Worm (Caenorhabditis elegans) whole organism, late embryonic: ENCODE data around the gene T27A10.2.

ENCODE experiments used
- C08G9.2 ChIP-seq: sonication (generic microtip); optimal IDR thresholded peaks from 2 replicates; lab custom pipeline; 2016; ENCODE audit warnings: mild to moderate bottlenecking, missing genetic modification characterization, moderate library complexity, missing compliant biosample characterization
- C38D4.7 ChIP-seq: fragments of 200-800 bp; sonication (Bioruptor generic); optimal IDR thresholded peaks from 2 replicates; lab custom pipeline; 2018; ENCODE audit warnings: mild to moderate bottlenecking, missing genetic modification characterization, moderate library complexity, missing compliant biosample characterization
- F13H6.1 ChIP-seq: sonication (generic microtip); optimal IDR thresholded peaks from 2 replicates; lab custom pipeline; 2016; ENCODE audit warnings: missing genetic modification characterization, missing compliant biosample characterization
- T23F11.4 ChIP-seq: fragments of 200-800 bp; sonication (Bioruptor generic); optimal IDR thresholded peaks from 2 replicates; lab custom pipeline; 2018; ENCODE audit warnings: mild to moderate bottlenecking, missing genetic modification characterization, missing compliant biosample characterization
- Y22D7AL.16 ChIP-seq: sonication (generic microtip); optimal IDR thresholded peaks from 2 replicates; lab custom pipeline; 2016; ENCODE audit warnings: missing genetic modification characterization, missing compliant biosample characterization
- ama-1 ChIP-seq: fragments of 150-350 bp; optimal IDR thresholded peaks from 2 replicates; lab custom pipeline; 2014
- ceh-24 ChIP-seq: sonication (generic microtip); optimal IDR thresholded peaks from 2 replicates; lab custom pipeline; 2016; ENCODE audit warnings: mild to moderate bottlenecking, missing genetic modification characterization, missing compliant biosample characterization
- ceh-30 ChIP-seq: fragments of 150-350 bp; optimal IDR thresholded peaks from 2 replicates; lab custom pipeline; 2014; ENCODE audit warnings: missing biosample characterization, missing genetic modification characterization
- ceh-31 ChIP-seq: sonication (generic microtip); optimal IDR thresholded peaks from 2 replicates; lab custom pipeline; 2016; ENCODE audit warnings: missing genetic modification characterization, missing compliant biosample characterization
- ceh-34 ChIP-seq: sonication (generic microtip); optimal IDR thresholded peaks from 2 replicates; lab custom pipeline; 2016; ENCODE audit warnings: mild to moderate bottlenecking, missing genetic modification characterization, missing compliant biosample characterization
- ceh-48 ChIP-seq: sonication (generic microtip); optimal IDR thresholded peaks from 2 replicates; lab custom pipeline; 2016; ENCODE audit warnings: missing genetic modification characterization, inconsistent platforms, missing compliant biosample characterization
- ceh-6 ChIP-seq: fragments of 200-800 bp; sonication (Bioruptor generic); optimal IDR thresholded peaks from 2 replicates; lab custom pipeline; 2018; ENCODE audit warnings: mild to moderate bottlenecking, missing genetic modification characterization, missing compliant biosample characterization
- che-1 ChIP-seq: sonication (generic microtip); optimal IDR thresholded peaks from 2 replicates; lab custom pipeline; 2016; ENCODE audit warnings: mild to moderate bottlenecking, missing genetic modification characterization, missing compliant biosample characterization
- dmd-4 ChIP-seq: sonication (generic microtip); optimal IDR thresholded peaks from 2 replicates; lab custom pipeline; 2016; ENCODE audit warnings: borderline replicate concordance, missing genetic modification characterization, missing compliant biosample characterization
- elt-2 ChIP-seq: sonication (generic microtip); optimal IDR thresholded peaks from 2 replicates; lab custom pipeline; 2016; ENCODE audit warnings: missing genetic modification reagents, missing genetic modification characterization, missing compliant biosample characterization
- elt-4 ChIP-seq: sonication (generic microtip); optimal IDR thresholded peaks from 2 replicates; lab custom pipeline; 2016; ENCODE audit warnings: missing genetic modification characterization, missing compliant biosample characterization
- eyg-1 ChIP-seq: sonication (generic microtip); optimal IDR thresholded peaks from 2 replicates; lab custom pipeline; 2016; ENCODE audit warnings: missing genotype, missing genetic modification characterization, missing compliant biosample characterization
- hlh-13 ChIP-seq: fragments of 200-800 bp; sonication (Bioruptor generic); optimal IDR thresholded peaks from 2 replicates; lab custom pipeline; 2018; ENCODE audit warnings: mild to moderate bottlenecking, missing genetic modification characterization, missing compliant biosample characterization
- hlh-15 ChIP-seq: sonication (generic microtip); optimal IDR thresholded peaks from 2 replicates; lab custom pipeline; 2016; ENCODE audit warnings: missing genetic modification characterization, missing compliant biosample characterization
- hlh-30 ChIP-seq: sonication (generic microtip); optimal IDR thresholded peaks from 2 replicates; lab custom pipeline; 2017; ENCODE audit warnings: antibody characterized with exemption, missing genetic modification characterization, missing compliant biosample characterization; ENCODE audit not compliant: insufficient read depth
- lim-6 ChIP-seq: sonication (generic microtip); optimal IDR thresholded peaks from 2 replicates; lab custom pipeline; 2016; ENCODE audit warnings: missing genetic modification characterization, missing compliant biosample characterization
- lin-11 ChIP-seq: fragments of 200-800 bp; sonication (Bioruptor generic); optimal IDR thresholded peaks from 2 replicates; lab custom pipeline; 2018; ENCODE audit warnings: mild to moderate bottlenecking, missing genetic modification characterization, missing compliant biosample characterization
- mec-3 ChIP-seq: sonication (generic microtip); optimal IDR thresholded peaks from 2 replicates; lab custom pipeline; 2016; ENCODE audit warnings: borderline replicate concordance, missing genetic modification characterization, missing compliant biosample characterization
- nhr-11 ChIP-seq: fragments of 150-350 bp; optimal IDR thresholded peaks from 2 replicates; lab custom pipeline; 2014; ENCODE audit warnings: missing biosample characterization, missing genetic modification characterization
- pag-3 ChIP-seq: sonication (generic microtip); optimal IDR thresholded peaks from 2 replicates; lab custom pipeline; 2016; ENCODE audit warnings: missing compliant biosample characterization, missing genetic modification characterization, borderline replicate concordance
- pat-9 ChIP-seq: fragments of 200-800 bp; sonication (Bioruptor generic); optimal IDR thresholded peaks from 2 replicates; lab custom pipeline; 2018; ENCODE audit warnings: mild to moderate bottlenecking, missing genetic modification characterization, moderate library complexity, missing compliant biosample characterization
- pax-1 ChIP-seq: fragments of 150-350 bp; optimal IDR thresholded peaks from 2 replicates; lab custom pipeline; 2014; ENCODE audit warnings: missing biosample characterization, missing genetic modification characterization
- pha-4 ChIP-seq: fragments of 150-350 bp; optimal IDR thresholded peaks from 2 replicates; lab custom pipeline; 2018; ENCODE audit warnings: missing biosample characterization, missing genetic modification reagents, missing genetic modification characterization
- ref-2 ChIP-seq: sonication (generic microtip); optimal IDR thresholded peaks from 2 replicates; lab custom pipeline; 2016; ENCODE audit warnings: missing genetic modification characterization, missing compliant biosample characterization
- rnt-1 ChIP-seq: sonication (generic microtip); optimal IDR thresholded peaks from 2 replicates; lab custom pipeline; 2016; ENCODE audit warnings: missing genetic modification characterization, missing compliant biosample characterization
- sdc-2 ChIP-seq: sonication (generic microtip); optimal IDR thresholded peaks from 2 replicates; lab custom pipeline; 2016; ENCODE audit warnings: missing genotype, missing genetic modification characterization, missing compliant biosample characterization
- sox-4 ChIP-seq: sonication (generic microtip); optimal IDR thresholded peaks from 2 replicates; lab custom pipeline; 2017; ENCODE audit warnings: mild to moderate bottlenecking, missing genetic modification characterization, inconsistent platforms, missing compliant biosample characterization
- syd-9 ChIP-seq: sonication (generic microtip); optimal IDR thresholded peaks from 2 replicates; lab custom pipeline; 2016; ENCODE audit warnings: mild to moderate bottlenecking, missing genetic modification characterization, moderate library complexity, missing compliant biosample characterization
- unc-86 ChIP-seq: sonication (generic microtip); optimal IDR thresholded peaks from 2 replicates; lab custom pipeline; 2016; ENCODE audit warnings: missing genetic modification characterization, missing compliant biosample characterization
- ztf-16 ChIP-seq: sonication (generic microtip); optimal IDR thresholded peaks from 2 replicates; lab custom pipeline; 2017; ENCODE audit warnings: missing genetic modification characterization, missing compliant biosample characterization

T27A10.2 gene

ce11 chrX:3610442-3610841 lies 24.7 kb downstream of the T27A10.2 start:
- no peak for TF ChIP-seq pag-3 (tag; lab: Kevin White, UChicago)
- TF ChIP-seq C38D4.7 = no peak
- TF ChIP-seq hlh-15 (tag; lab: Kevin White, UChicago) = no peak
- TF ChIP-seq unc-86 (tag; lab: Kevin White, UChicago) = no peak
- TF ChIP-seq hlh-30 (tag; lab: Kevin White, UChicago) = no peak
- TF ChIP-seq ztf-16 (tag; lab: Kevin White, UChicago) = no peak
- no peak for TF ChIP-seq dmd-4
- TF ChIP-seq Y22D7AL.16 (tag; lab: Kevin White, UChicago) = no peak
- TF ChIP-seq ceh-30 (tag; lab: Kevin White, UChicago) = no peak
- TF ChIP-seq ref-2 (tag; lab: Kevin White, UChicago) = no peak
- no peak for TF ChIP-seq nhr-11
- TF ChIP-seq ceh-34 (tag; lab: Kevin White, UChicago) = no peak
- TF ChIP-seq ceh-48 (tag; lab: Kevin White, UChicago) = no peak
- TF ChIP-seq C08G9.2 (tag; lab: Kevin White, UChicago) = no peak
- TF ChIP-seq F13H6.1 (tag; lab: Kevin White, UChicago) = no peak
- TF ChIP-seq syd-9 (tag; lab: Kevin White, UChicago) = no peak
- TF ChIP-seq ceh-24 (tag; lab: Kevin White, UChicago) = no peak

ce11 chrX:3611042-3611623 lies 25.4 kb downstream of the T27A10.2 start, which contains the start of gene C18B2.5:
C18B2.5 (minus strand) TSS chrX:3611092.
- no peak for TF ChIP-seq elt-4 (tag; lab: Kevin White, UChicago)
- TF ChIP-seq pax-1 (tag; lab: Kevin White, UChicago) = no peak
- TF ChIP-seq hlh-13 (GFP tag; lab: Kevin White, UChicago) = no peak
- no peak for TF ChIP-seq rnt-1 (tag; lab: Kevin White, UChicago)
- no peak for TF ChIP-seq hlh-30 (tag; lab: Kevin White, UChicago)
- TF ChIP-seq sox-4 = no peak
- no peak for TF ChIP-seq mec-3 (tag; lab: Kevin White, UChicago)
- TF ChIP-seq ceh-31 (tag; lab: Kevin White, UChicago) = no peak
- no peak for TF ChIP-seq eyg-1
- TF ChIP-seq lim-6 (tag; lab: Kevin White, UChicago) = no peak
- no peak for TF ChIP-seq ceh-6 (GFP tag; lab: Kevin White, UChicago)
- TF ChIP-seq lin-11 = no peak
- TF ChIP-seq pat-9 (tag; lab: Kevin White, UChicago) = no peak
- no peak for TF ChIP-seq pha-4 (tag; lab: Kevin White, UChicago)
- no peak for TF ChIP-seq T23F11.4 (GFP tag; lab: Kevin White, UChicago)

ce11 chrX:3611740-3612139 lies 26.0 kb downstream of the T27A10.2 start:
- TF ChIP-seq che-1 (tag; lab: Kevin White, UChicago) (no peak), C08G9.2 (tag; lab: Kevin White, UChicago) (no peak), elt-2 (no peak), sdc-2 (tag; lab: Kevin White, UChicago) (no peak), pha-4 (tag; lab: Kevin White, UChicago) (no peak), mec-3 (tag; lab: Kevin White, UChicago) (no peak), ceh-6 (GFP tag; lab: Kevin White, UChicago) (no peak)

- TF ChIP-seq hlh-13 (GFP tag; lab: Kevin White, UChicago) = no peak
- no peak for TF ChIP-seq che-1 (tag; lab: Kevin White, UChicago)
- TF ChIP-seq ama-1 (lab: Kevin White, UChicago) = no peak
- TF ChIP-seq elt-2 = peak; percentile 78
- no peak for TF ChIP-seq ceh-31 (tag; lab: Kevin White, UChicago)
- TF ChIP-seq, all 69 proteins: peak for 1
Measured at ce11 chrX:3613665-3614064, 27.9 kb downstream of the T27A10.2 start.
